Fruit fly (Drosophila melanogaster): ENCODE measurements around the gene Fur1.

The Fur1 gene

DNA sequence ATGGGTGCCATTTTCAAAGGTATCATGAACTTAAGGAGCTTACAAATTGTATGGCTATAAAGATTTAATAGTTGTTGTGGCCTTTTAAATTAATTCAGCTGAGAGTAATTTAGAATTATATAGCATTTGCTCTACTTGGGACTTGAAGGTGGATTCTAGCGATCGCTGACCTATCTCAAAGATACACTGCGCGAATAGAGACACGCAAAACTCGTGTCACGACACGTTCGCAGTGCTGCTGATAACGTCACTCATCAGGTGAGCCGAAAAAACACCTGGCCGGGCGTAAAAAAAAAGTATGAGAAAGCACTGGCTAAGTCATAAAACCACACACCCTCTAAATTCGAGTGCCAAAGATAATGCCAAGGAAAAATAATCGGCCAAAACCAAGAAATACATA, 16.8 kb upstream of the Fur1 start (continued):
- TF ChIP-seq vnd (GFP tag; IDR thresholded peaks at IDR 0.05; ENCODE audit: partially characterized antibody) = peak; percentile 70
- TF ChIP-seq CG11723 (GFP tag; optimal IDR thresholded peaks at IDR 0.05) = no peak
- no peak for TF ChIP-seq CG9876 (GFP tag; optimal IDR thresholded peaks at IDR 0.05)
- TF ChIP-seq p53 (GFP tag; optimal IDR thresholded peaks at IDR 0.05) = no peak
- no peak for TF ChIP-seq shn (GFP tag; optimal IDR thresholded peaks at IDR 0.05)
- peak; percentile 19 for TF ChIP-seq mam (GFP tag; optimal IDR thresholded peaks at IDR 0.05)
- no peak for TF ChIP-seq Dbx (GFP tag; IDR thresholded peaks at IDR 0.05)
- no peak for TF ChIP-seq Hr3 (GFP tag; optimal IDR thresholded peaks at IDR 0.05)
- TF ChIP-seq fd102C (GFP tag; optimal IDR thresholded peaks at IDR 0.05) = no peak
- TF ChIP-seq Ravus (GFP tag; IDR thresholded peaks at IDR 0.05) = no peak
- no peak for TF ChIP-seq bcd (GFP tag; optimal IDR thresholded peaks at IDR 0.05)
- TF ChIP-seq Camta (GFP tag; optimal IDR thresholded peaks at IDR 0.05) = no peak
- TF ChIP-seq Poxn (GFP tag; IDR thresholded peaks at IDR 0.05) = no peak
- no peak for TF ChIP-seq Hr78 (GFP tag; optimal IDR thresholded peaks at IDR 0.05)
- TF ChIP-seq cato (GFP tag; optimal IDR thresholded peaks at IDR 0.05; ENCODE audit: borderline replicate concordance) = no peak
- TF ChIP-seq Hand (GFP tag; optimal IDR thresholded peaks at IDR 0.05) = no peak
- no peak for TF ChIP-seq YL-1 (GFP tag; optimal IDR thresholded peaks at IDR 0.05)
- TF ChIP-seq CG30020 (tag; optimal IDR thresholded peaks at IDR 0.05) = no peak
- 0 out of 3 replicates have a peak, but pooled peaks have one; percentile 23 for TF ChIP-seq hb (GFP tag; IDR thresholded peaks at IDR 0.05; ENCODE audit: partially characterized antibody)
- no peak for TF ChIP-seq trh (GFP tag; optimal IDR thresholded peaks at IDR 0.05)
- no peak for TF ChIP-seq ash1 (GFP tag; optimal IDR thresholded peaks at IDR 0.05)
- no peak for TF ChIP-seq CoRest (tag; optimal IDR thresholded peaks at IDR 0.05)
- no peak for TF ChIP-seq caup (GFP tag; optimal IDR thresholded peaks at IDR 0.05; ENCODE audit: severe bottlenecking)
- TF ChIP-seq Blimp-1 (GFP tag; optimal IDR thresholded peaks at IDR 0.05) = no peak
- no peak for TF ChIP-seq eyg (GFP tag; optimal IDR thresholded peaks at IDR 0.05)
- TF ChIP-seq ken (GFP tag; IDR thresholded peaks at IDR 0.05) = no peak
- no peak for TF ChIP-seq CG11504 (tag; optimal IDR thresholded peaks at IDR 0.05)
- TF ChIP-seq CG10321 (GFP tag; IDR thresholded peaks at IDR 0.05) = no peak
- no peak for TF ChIP-seq CG7556 (GFP tag; optimal IDR thresholded peaks at IDR 0.05)
- no peak for TF ChIP-seq CG1832 (GFP tag; optimal IDR thresholded peaks at IDR 0.05)
- TF ChIP-seq Bgb (GFP tag; IDR thresholded peaks at IDR 0.05; ENCODE audit: partially characterized antibody) = peak; percentile 67
- TF ChIP-seq h (optimal IDR thresholded peaks at IDR 0.05) = no peak
- peak; percentile 77; the same call in 1 of the 2 replicates for TF ChIP-seq bbx (GFP tag; IDR thresholded peaks at IDR 0.05; ENCODE audit: partially characterized antibody)
- TF ChIP-seq TFAM (GFP tag; optimal IDR thresholded peaks at IDR 0.05) = no peak
- no peak for TF ChIP-seq mirr (GFP tag; optimal IDR thresholded peaks at IDR 0.05)
- peak; percentile 57; the same call in 2 of the 3 replicates for TF ChIP-seq HLH4C (GFP tag; IDR thresholded peaks at IDR 0.05; ENCODE audit: partially characterized antibody)
- no peak for TF ChIP-seq sima (GFP tag; optimal IDR thresholded peaks at IDR 0.05)
- no peak for TF ChIP-seq CG6254 (GFP tag; optimal IDR thresholded peaks at IDR 0.05)
- no peak for TF ChIP-seq CG1024 (GFP tag; IDR thresholded peaks at IDR 0.05)
- TF ChIP-seq pita (GFP tag; optimal IDR thresholded peaks at IDR 0.05) = no peak
- no peak; the same call in 1 of the 2 replicates for TF ChIP-seq CG2129 (GFP tag; IDR thresholded peaks at IDR 0.05; ENCODE audit: partially characterized antibody)
- no peak for TF ChIP-seq ac (GFP tag; optimal IDR thresholded peaks at IDR 0.05)
- no peak for TF ChIP-seq CG2712 (tag; optimal IDR thresholded peaks at IDR 0.05)
- TF ChIP-seq croc (GFP tag; conservative IDR thresholded peaks at IDR 0.05) = no peak
- TF ChIP-seq jumu (GFP tag; optimal IDR thresholded peaks at IDR 0.05) = no peak
- no peak for TF ChIP-seq zen (tag; optimal IDR thresholded peaks at IDR 0.05)
- no peak for TF ChIP-seq CG6654 (GFP tag; optimal IDR thresholded peaks at IDR 0.05)
- TF ChIP-seq Nf-YC (tag; optimal IDR thresholded peaks at IDR 0.05) = no peak
- TF ChIP-seq CG17359 (tag; optimal IDR thresholded peaks at IDR 0.05) = no peak
- no peak for TF ChIP-seq ERR (GFP tag; optimal IDR thresholded peaks at IDR 0.05)
- TF ChIP-seq Tbp (GFP tag; optimal IDR thresholded peaks at IDR 0.05) = no peak
